Worm (Caenorhabditis elegans): ENCODE measurements around the gene taf-6.1.

DNA sequence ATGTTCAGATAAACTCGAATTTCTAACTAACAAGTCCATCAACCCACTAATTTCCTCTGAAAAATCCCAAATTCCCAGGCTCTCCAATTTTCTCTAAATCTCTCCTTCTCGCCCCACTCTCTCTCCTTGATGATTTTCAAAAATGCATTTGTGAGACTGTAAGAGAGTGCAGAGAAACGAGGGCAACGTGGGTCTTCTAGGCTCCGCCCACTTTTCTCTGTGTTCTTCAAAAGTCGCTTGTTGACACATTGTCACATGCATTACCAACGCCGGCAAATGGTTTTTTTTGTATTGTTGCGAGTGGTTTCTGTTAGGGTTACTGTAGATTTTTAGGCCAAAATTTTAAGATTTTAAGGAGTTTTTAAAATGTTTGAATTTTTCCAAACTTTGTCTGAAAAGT is 41.3 kb upstream of the taf-6.1 start:
- TF ChIP-seq tag-97 (GFP tag; IDR thresholded peaks at IDR 0.05) (no peak), lin-39 (tag; optimal IDR thresholded peaks at IDR 0.05) (no peak), ztf-11 (tag; optimal IDR thresholded peaks at IDR 0.05) (no peak), zag-1 (tag; optimal IDR thresholded peaks at IDR 0.05) (no peak), dpl-1 (GFP tag; optimal IDR thresholded peaks at IDR 0.05) (no peak), arid-1 (GFP tag; conservative IDR thresholded peaks at IDR 0.05) (no peak), ama-1 (optimal IDR thresholded peaks at IDR 0.05) (no peak), sdz-12 (GFP tag; optimal IDR thresholded peaks at IDR 0.05) (no peak)

Data from whole organism, L4 larva.